Worm (Caenorhabditis elegans) whole organism, young adult: ENCODE results near the gene F55B12.10.

Experiments
- B0261.1 ChIP-seq: sonication (generic microtip); optimal IDR thresholded peaks from 2 replicates; lab custom pipeline; 2016; ENCODE audit warnings: mild to moderate bottlenecking, missing genetic modification characterization, moderate library complexity, missing compliant biosample characterization
- F22D6.2 ChIP-seq: sonication (generic microtip); optimal IDR thresholded peaks from 2 replicates; lab custom pipeline; 2016; ENCODE audit warnings: mild to moderate bottlenecking, missing genetic modification characterization, missing compliant biosample characterization
- F23B12.7 ChIP-seq: sonication (generic microtip); optimal IDR thresholded peaks from 2 replicates; lab custom pipeline; 2017; ENCODE audit warnings: missing genetic modification characterization, mild to moderate bottlenecking, missing compliant biosample characterization, antibody characterized with exemption, moderate library complexity; ENCODE audit not compliant: insufficient read depth
- T07F8.4 ChIP-seq: sonication (generic microtip); optimal IDR thresholded peaks from 2 replicates; lab custom pipeline; 2016; ENCODE audit warnings: mild to moderate bottlenecking, missing genetic modification characterization, moderate library complexity, missing compliant biosample characterization
- Y67H2A.10 ChIP-seq: fragments of 200-800 bp; sonication (Bioruptor generic); conservative IDR thresholded peaks from 2 replicates; pipeline ENCODE4 v1.3.6; 2022; ENCODE audit warnings: missing genetic modification reagents, missing genetic modification characterization, missing compliant biosample characterization
- aptf-3 ChIP-seq: fragments of 200-800 bp; sonication (Bioruptor generic); IDR thresholded peaks from 2 replicates; pipeline ENCODE4 v1.3.6; 2022; ENCODE audit warnings: missing genetic modification characterization, missing compliant biosample characterization
- atf-7 ChIP-seq: sonication (generic microtip); optimal IDR thresholded peaks from 2 replicates; lab custom pipeline; 2017; ENCODE audit warnings: mild to moderate bottlenecking, missing genetic modification characterization, missing compliant biosample characterization
- athp-1 ChIP-seq: sonication (generic microtip); optimal IDR thresholded peaks from 2 replicates; lab custom pipeline; 2017; ENCODE audit warnings: mild to moderate bottlenecking, missing genetic modification characterization, missing compliant biosample characterization
- ceh-40 ChIP-seq: fragments of 200-800 bp; sonication (Bioruptor generic); IDR thresholded peaks from 2 replicates; pipeline ENCODE4 v1.3.6; 2022; ENCODE audit warnings: missing genetic modification characterization, missing compliant biosample characterization
- die-1 ChIP-seq: sonication (generic microtip); optimal IDR thresholded peaks from 2 replicates; lab custom pipeline; 2016; ENCODE audit warnings: missing genotype, mild to moderate bottlenecking, missing genetic modification characterization, missing compliant biosample characterization
- dpff-1 ChIP-seq: sonication (generic microtip); optimal IDR thresholded peaks from 2 replicates; lab custom pipeline; 2017; ENCODE audit warnings: mild to moderate bottlenecking, missing genetic modification characterization, missing compliant biosample characterization
- fkh-3 ChIP-seq: sonication (generic microtip); optimal IDR thresholded peaks from 2 replicates; lab custom pipeline; 2016; ENCODE audit warnings: mild to moderate bottlenecking, missing genetic modification characterization, missing compliant biosample characterization
- gei-17 ChIP-seq: fragments of 200-800 bp; sonication (Bioruptor generic); optimal IDR thresholded peaks from 2 replicates; lab custom pipeline; 2018; ENCODE audit warnings: mild to moderate bottlenecking, missing genetic modification characterization, missing compliant biosample characterization
- him-1 ChIP-seq: sonication (generic microtip); optimal IDR thresholded peaks from 2 replicates; lab custom pipeline; 2016; ENCODE audit warnings: missing genotype, missing genetic modification reagents, missing genetic modification characterization, missing compliant biosample characterization
- hlh-12 ChIP-seq: sonication (generic microtip); optimal IDR thresholded peaks from 2 replicates; lab custom pipeline; 2016; ENCODE audit warnings: missing genetic modification characterization, missing compliant biosample characterization
- hsf-1 ChIP-seq: fragments of 200-800 bp; sonication (Bioruptor generic); IDR thresholded peaks from 2 replicates; pipeline ENCODE4 v1.3.6; 2022; ENCODE audit warnings: missing genetic modification reagents, missing genetic modification characterization, missing compliant biosample characterization
- lag-1 ChIP-seq: fragments of 200-800 bp; sonication (Bioruptor generic); IDR thresholded peaks from 2 replicates; pipeline ENCODE4 v1.3.6; 2022; ENCODE audit warnings: missing genetic modification reagents, missing genetic modification characterization, missing compliant biosample characterization
- let-607 ChIP-seq, 2 experiments: fragments of 200-800 bp in 1 of 2; sonication (Bioruptor generic) in 1 of 2; sonication (generic microtip) in 1 of 2; optimal IDR thresholded peaks; 2 replicates each; lab custom pipeline; 2016 to 2018; ENCODE audit warnings: mild to moderate bottlenecking in 2 of 2, missing compliant biosample characterization in 2 of 2, missing genetic modification characterization in 2 of 2, moderate library complexity in 2 of 2, missing genotype in 1 of 2
- lsl-1 ChIP-seq: fragments of 200-800 bp; sonication (Bioruptor generic); optimal IDR thresholded peaks from 2 replicates; lab custom pipeline; 2018; ENCODE audit warnings: mild to moderate bottlenecking, missing genetic modification characterization, moderate library complexity, missing compliant biosample characterization
- madf-10 ChIP-seq: sonication (generic microtip); optimal IDR thresholded peaks from 2 replicates; lab custom pipeline; 2016; ENCODE audit warnings: mild to moderate bottlenecking, missing genetic modification characterization, missing compliant biosample characterization
- madf-6 ChIP-seq: fragments of 200-800 bp; sonication (Bioruptor generic); IDR thresholded peaks from 2 replicates; pipeline ENCODE4 v1.3.6; 2022; ENCODE audit warnings: missing genetic modification reagents, missing genetic modification characterization, missing compliant biosample characterization
- mel-28 ChIP-seq: sonication (generic microtip); optimal IDR thresholded peaks from 2 replicates; lab custom pipeline; 2016; ENCODE audit warnings: borderline replicate concordance, mild to moderate bottlenecking, missing genetic modification characterization, missing compliant biosample characterization
- nfya-1 ChIP-seq: sonication (generic microtip); optimal IDR thresholded peaks from 2 replicates; lab custom pipeline; 2017; ENCODE audit warnings: antibody characterized with exemption, missing compliant biosample characterization, missing genetic modification characterization, borderline replicate concordance; ENCODE audit not compliant: insufficient read depth
- nfyb-1 ChIP-seq: fragments of 200-800 bp; sonication (Bioruptor generic); IDR thresholded peaks from 2 replicates; pipeline ENCODE4 v1.3.6; 2022; ENCODE audit warnings: missing genetic modification reagents, missing genetic modification characterization, missing compliant biosample characterization
- nhr-179 ChIP-seq: sonication (generic microtip); optimal IDR thresholded peaks from 2 replicates; lab custom pipeline; 2016; ENCODE audit warnings: mild to moderate bottlenecking, missing genetic modification characterization, missing compliant biosample characterization
- nhr-90 ChIP-seq: sonication (generic microtip); optimal IDR thresholded peaks from 2 replicates; lab custom pipeline; 2016; ENCODE audit warnings: missing genotype, mild to moderate bottlenecking, missing genetic modification characterization, missing compliant biosample characterization
- repo-1 ChIP-seq: sonication (generic microtip); optimal IDR thresholded peaks from 2 replicates; lab custom pipeline; 2017; ENCODE audit warnings: mild to moderate bottlenecking, missing genetic modification characterization, missing compliant biosample characterization
- rpc-1 ChIP-seq, 2 experiments: fragments of 150-350 bp in 1 of 2; sonication (generic microtip) in 1 of 2; optimal IDR thresholded peaks; 2 replicates each; lab custom pipeline; 2014 to 2018; ENCODE audit warnings: missing biosample characterization in 1 of 2, missing genetic modification characterization in 1 of 2, missing genetic modification reagents in 1 of 2, missing genotype in 1 of 2
- snpc-1.1 ChIP-seq: sonication (generic microtip); optimal IDR thresholded peaks from 2 replicates; lab custom pipeline; 2017; ENCODE audit warnings: missing genetic modification characterization, mild to moderate bottlenecking, missing compliant biosample characterization, antibody characterized with exemption, moderate library complexity, missing genotype, missing genetic modification reagents; ENCODE audit not compliant: insufficient read depth
- snpc-1.3 ChIP-seq: sonication (generic microtip); optimal IDR thresholded peaks from 2 replicates; lab custom pipeline; 2017; ENCODE audit warnings: missing genetic modification characterization, mild to moderate bottlenecking, missing compliant biosample characterization, antibody characterized with exemption, moderate library complexity, missing genotype, missing genetic modification reagents; ENCODE audit not compliant: insufficient read depth
- snpc-4 ChIP-seq, 5 experiments: fragments of 150-350 bp in 1 of 5; sonication (generic microtip) in 4 of 5; optimal IDR thresholded peaks; 2 replicates each; lab custom pipeline; 2014 to 2018; ENCODE audit warnings: missing genetic modification characterization in 5 of 5, missing biosample characterization in 3 of 5, antibody characterized with exemption in 2 of 5, mild to moderate bottlenecking in 2 of 5, missing compliant biosample characterization in 2 of 5, missing genotype in 2 of 5, moderate library complexity in 2 of 5, missing genetic modification reagents in 1 of 5
- somi-1 ChIP-seq: fragments of 200-800 bp; sonication (Bioruptor generic); optimal IDR thresholded peaks from 2 replicates; lab custom pipeline; 2018; ENCODE audit warnings: mild to moderate bottlenecking, missing genetic modification characterization, missing compliant biosample characterization
- sptf-2 ChIP-seq: fragments of 200-800 bp; sonication (Bioruptor generic); optimal IDR thresholded peaks from 2 replicates; lab custom pipeline; 2018; ENCODE audit warnings: mild to moderate bottlenecking, missing genetic modification characterization, missing compliant biosample characterization
- tbp1 ChIP-seq: fragments of 200-800 bp; sonication (Bioruptor generic); optimal IDR thresholded peaks from 2 replicates; lab custom pipeline; 2018; ENCODE audit warnings: mild to moderate bottlenecking, missing genetic modification characterization, missing compliant biosample characterization
- tlf-1 ChIP-seq: fragments of 200-800 bp; sonication (Bioruptor generic); optimal IDR thresholded peaks from 2 replicates; lab custom pipeline; 2018; ENCODE audit warnings: mild to moderate bottlenecking, missing genetic modification characterization, missing compliant biosample characterization
- unc-130 ChIP-seq: sonication (generic microtip); optimal IDR thresholded peaks from 2 replicates; lab custom pipeline; 2016; ENCODE audit warnings: missing genetic modification reagents, missing genetic modification characterization, missing compliant biosample characterization
- ztf-18 ChIP-seq: sonication (generic microtip); optimal IDR thresholded peaks from 2 replicates; lab custom pipeline; 2016; ENCODE audit warnings: missing genotype, mild to moderate bottlenecking, missing genetic modification characterization, missing compliant biosample characterization
- ztf-25 ChIP-seq: fragments of 200-800 bp; sonication (Bioruptor generic); IDR thresholded peaks from 2 replicates; pipeline ENCODE4 v1.3.6; 2022; ENCODE audit warnings: missing genetic modification reagents, missing genetic modification characterization, missing compliant biosample characterization

F55B12.10 gene

DNA sequence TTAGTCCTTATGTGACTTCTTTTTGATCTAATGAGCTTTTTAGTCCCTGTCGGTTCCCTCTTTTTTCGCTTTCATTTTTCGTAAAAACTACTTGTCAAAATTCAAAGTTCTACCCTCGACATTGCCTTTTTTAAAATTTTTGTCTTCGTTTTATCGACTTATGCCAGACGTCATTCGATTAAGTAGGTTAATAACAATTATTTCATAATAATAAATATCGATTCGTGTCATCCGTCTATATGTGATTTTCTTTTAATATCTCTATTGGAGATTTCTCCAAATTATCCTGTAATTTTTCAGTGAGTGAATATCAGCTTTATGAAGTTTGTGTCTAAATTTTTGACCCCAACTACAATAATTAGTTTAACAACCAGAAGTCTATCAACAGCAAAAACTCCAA is 16.8 kb upstream of the F55B12.10 start, which contains the start of gene hpo-31:
TSS of gene hpo-31 (plus strand) at position 301 of the 400 bp plus-strand sequence.
- TF ChIP-seq Y67H2A.10 (GFP tag; lab: Robert Waterston, UW): no peak
- no peak for TF ChIP-seq F22D6.2 (tag; lab: Kevin White, UChicago)
- TF ChIP-seq dpff-1 (tag; lab: Kevin White, UChicago): no peak
- no peak for TF ChIP-seq die-1 (tag; lab: Kevin White, UChicago)
- no peak for TF ChIP-seq lag-1
- TF ChIP-seq athp-1 (tag; lab: Kevin White, UChicago): no peak
- TF ChIP-seq ztf-25 (GFP tag; lab: Robert Waterston, UW): no peak
- no peak for TF ChIP-seq aptf-3 (GFP tag; lab: Robert Waterston, UW)
- TF ChIP-seq ztf-18 (tag; lab: Kevin White, UChicago): no peak
- no peak for TF ChIP-seq lsl-1 (GFP tag; lab: Kevin White, UChicago)
- TF ChIP-seq madf-10 (tag; lab: Kevin White, UChicago): no peak
- no peak for TF ChIP-seq nfya-1 (tag; lab: Kevin White, UChicago)
- no peak for TF ChIP-seq F23B12.7
- TF ChIP-seq ceh-40: no peak
- no peak for TF ChIP-seq rpc-1 (optimal IDR thresholded peaks at IDR 0.05; lab: Kevin White, UChicago)
- TF ChIP-seq rpc-1 (tag; optimal IDR thresholded peaks at IDR 0.05; lab: Kevin White, UChicago): no peak
- TF ChIP-seq him-1: no peak

DNA sequence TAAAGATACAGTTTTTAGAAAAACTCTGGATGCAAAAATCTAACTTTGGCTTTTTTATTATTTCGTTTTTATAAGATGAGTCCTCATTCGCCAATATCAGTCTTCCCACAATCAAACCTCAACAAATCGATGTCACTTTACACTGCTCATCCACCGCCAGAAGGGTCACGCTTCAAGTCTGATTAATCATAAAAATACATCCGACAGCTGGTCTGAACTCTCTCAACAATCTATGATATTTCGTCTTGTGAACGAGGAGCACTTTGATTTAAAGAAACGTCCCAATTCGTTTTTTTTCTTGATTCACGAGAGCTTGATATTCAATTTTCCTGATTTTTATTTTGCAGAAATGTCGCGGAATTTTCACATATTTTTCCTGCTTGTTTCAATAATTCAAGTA is 11.6 kb upstream of the F55B12.10 start, which contains the start of gene nrf-5:
TSS of gene nrf-5 (plus strand) at position 348 of the 400 bp plus-strand sequence.
- TF ChIP-seq fkh-3 (tag; lab: Kevin White, UChicago): no peak
- TF ChIP-seq T07F8.4 (tag; lab: Kevin White, UChicago): no peak

DNA sequence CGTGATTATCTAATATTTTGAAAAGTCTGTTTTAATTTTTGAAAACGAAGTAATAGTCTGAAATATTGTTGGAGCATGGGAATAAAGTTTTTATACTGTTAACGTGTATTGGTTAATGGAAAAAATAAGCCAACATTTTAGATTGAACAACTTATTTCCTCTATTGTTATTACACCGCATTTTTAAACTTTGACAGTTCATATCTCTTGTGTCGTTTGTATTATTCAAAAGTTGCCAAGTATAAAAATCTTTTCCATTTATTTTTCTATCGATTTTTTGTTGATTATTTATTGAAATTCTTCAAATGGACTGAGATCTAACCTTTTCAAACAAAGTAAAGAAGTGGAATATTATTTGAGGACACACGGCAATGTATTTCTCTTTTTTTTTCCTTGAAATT is 8.7 kb upstream of the F55B12.10 start, which contains the start of gene str-165:
TSS of gene str-165 (plus strand) at position 301 of the 400 bp plus-strand sequence.
- TF ChIP-seq hlh-12 (tag; lab: Kevin White, UChicago) (no peak), tlf-1 (GFP tag; lab: Kevin White, UChicago) (no peak), nhr-90 (tag; lab: Kevin White, UChicago) (no peak), repo-1 (tag; lab: Kevin White, UChicago) (no peak), let-607 (tag; optimal IDR thresholded peaks at IDR 0.05; lab: Kevin White, UChicago) (no peak), tbp1 (no peak), F23B12.7 (no peak), gei-17 (GFP tag; lab: Kevin White, UChicago) (no peak), nfyb-1 (no peak), B0261.1 (tag; lab: Kevin White, UChicago) (no peak), snpc-1.3 (no peak)

DNA sequence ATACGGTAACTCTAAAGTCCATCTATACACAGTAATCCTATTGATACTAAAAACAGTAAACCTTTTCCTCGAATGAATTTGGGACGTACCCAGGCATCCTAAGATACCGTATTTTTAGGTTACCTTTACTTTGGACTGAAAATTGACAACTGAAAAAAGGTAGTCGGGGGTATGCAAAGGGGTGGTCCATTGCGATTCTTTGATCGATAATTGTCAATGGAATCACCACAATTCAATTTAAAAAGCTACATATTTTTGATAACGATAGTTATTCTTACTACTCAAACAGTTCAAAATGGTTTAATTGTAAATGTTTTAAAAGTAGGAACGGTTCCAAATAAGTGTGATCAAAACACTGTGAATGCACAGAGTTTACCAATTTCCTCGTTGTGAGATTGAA is 5.6 kb upstream of the F55B12.10 start, which contains the start of gene srx-129:
TSS of gene srx-129 (plus strand) at position 301 of the 400 bp plus-strand sequence.
- no peak for TF ChIP-seq madf-6 (GFP tag; lab: Robert Waterston, UW)
- TF ChIP-seq somi-1 (GFP tag; lab: Kevin White, UChicago): no peak
- TF ChIP-seq nhr-179 (tag; lab: Kevin White, UChicago): no peak
- no peak for TF ChIP-seq snpc-1.1 (tag; lab: Kevin White, UChicago)
- TF ChIP-seq unc-130 (GFP tag; lab: Kevin White, UChicago): no peak
- no peak for TF ChIP-seq lsl-1 (GFP tag; lab: Kevin White, UChicago)
- TF ChIP-seq athp-1 (tag; lab: Kevin White, UChicago): no peak
- TF ChIP-seq snpc-4 (GFP tag; optimal IDR thresholded peaks at IDR 0.05; lab: Kevin White, UChicago): no peak
- TF ChIP-seq snpc-4 (tag; optimal IDR thresholded peaks at IDR 0.05; lab: Kevin White, UChicago): no peak
- no peak for TF ChIP-seq atf-7
- no peak for TF ChIP-seq hsf-1 (GFP tag; lab: Robert Waterston, UW)
- no peak for TF ChIP-seq F23B12.7
- TF ChIP-seq sptf-2 (GFP tag; lab: Kevin White, UChicago): no peak
- no peak for TF ChIP-seq F22D6.2 (tag; lab: Kevin White, UChicago)
- TF ChIP-seq mel-28 (tag; lab: Kevin White, UChicago): no peak
